Worm (Caenorhabditis elegans): ENCODE data around the gene ZK287.4.

Gene ZK287.4

ce11 chrV:9633313-9633712 lies 52.1 kb downstream of the ZK287.4 start, which contains the start of gene col-147:
Gene col-147 (minus strand): TSS chrV:9633338.
- no peak for TF ChIP-seq odd-2 (tag; optimal IDR thresholded peaks at IDR 0.05)
- no peak for TF ChIP-seq dve-1 (tag; optimal IDR thresholded peaks at IDR 0.05)
- no peak for TF ChIP-seq hlh-6 (tag; optimal IDR thresholded peaks at IDR 0.05)

ce11 chrV:9632348-9632747 lies 53.1 kb downstream of the ZK287.4 start:
- TF ChIP-seq ceh-34 (tag; optimal IDR thresholded peaks at IDR 0.05) = no peak
- no peak for TF ChIP-seq F13H6.1 (tag; optimal IDR thresholded peaks at IDR 0.05)
- no peak for TF ChIP-seq odd-2 (tag; optimal IDR thresholded peaks at IDR 0.05)
- TF ChIP-seq ama-1 (optimal IDR thresholded peaks at IDR 0.05) = no peak
- TF ChIP-seq unc-3 (GFP tag; conservative IDR thresholded peaks at IDR 0.05) = no peak
- no peak for TF ChIP-seq unc-3 (tag; optimal IDR thresholded peaks at IDR 0.05)
- no peak for TF ChIP-seq sox-2 (GFP tag; IDR thresholded peaks at IDR 0.05)
- no peak for TF ChIP-seq sox-4 (tag; optimal IDR thresholded peaks at IDR 0.05)
- no peak for TF ChIP-seq dve-1 (tag; optimal IDR thresholded peaks at IDR 0.05)
- no peak for TF ChIP-seq hlh-30 (tag; optimal IDR thresholded peaks at IDR 0.05; ENCODE audit: insufficient read depth)
- no peak for TF ChIP-seq pros-1 (tag; optimal IDR thresholded peaks at IDR 0.05)
- no peak for TF ChIP-seq ceh-18 (tag; optimal IDR thresholded peaks at IDR 0.05)
- no peak for TF ChIP-seq fkh-6 (tag; optimal IDR thresholded peaks at IDR 0.05)
- no peak for TF ChIP-seq pqm-1 (tag; optimal IDR thresholded peaks at IDR 0.05)
- TF ChIP-seq ceh-6 (GFP tag; optimal IDR thresholded peaks at IDR 0.05) = no peak
- no peak for TF ChIP-seq tbx-7 (tag; optimal IDR thresholded peaks at IDR 0.05)
- no peak for TF ChIP-seq K09A11.1 (tag; optimal IDR thresholded peaks at IDR 0.05; ENCODE audit: insufficient read depth)
- no peak for TF ChIP-seq ceh-2 (tag; optimal IDR thresholded peaks at IDR 0.05)
- TF ChIP-seq ceh-22 (tag; optimal IDR thresholded peaks at IDR 0.05) = no peak
- TF ChIP-seq K02D7.2 (tag; optimal IDR thresholded peaks at IDR 0.05) = no peak

DNA sequence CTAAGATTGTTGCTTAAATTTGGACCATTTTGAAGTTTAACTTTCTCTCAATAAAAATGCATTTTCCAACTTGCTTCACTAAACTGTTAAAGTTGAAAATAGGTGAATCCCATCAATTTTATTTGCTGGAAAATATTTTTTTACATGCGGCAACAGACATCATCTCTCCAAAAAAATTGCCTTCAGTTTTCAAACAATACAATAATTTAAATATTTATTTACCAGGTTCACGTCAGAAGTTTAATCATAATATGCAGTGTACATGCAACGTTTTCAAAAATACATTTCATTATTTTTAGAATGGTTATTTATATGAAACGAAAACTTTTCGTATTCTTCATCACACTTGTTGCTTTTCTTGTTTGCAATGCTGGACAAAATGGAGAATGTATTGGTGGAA lies 54.5 kb downstream of the ZK287.4 start, which contains the start of gene T06E4.5:
Gene T06E4.5 (plus strand): TSS at position 301 of the 400 bp plus-strand sequence.
- TF ChIP-seq C38D4.7 (GFP tag; optimal IDR thresholded peaks at IDR 0.05) = no peak
- TF ChIP-seq ahr-1 (tag; optimal IDR thresholded peaks at IDR 0.05) = no peak
- no peak for TF ChIP-seq nhr-232 (tag; optimal IDR thresholded peaks at IDR 0.05)
- TF ChIP-seq gmeb-2 (tag; optimal IDR thresholded peaks at IDR 0.05) = no peak
- TF ChIP-seq tbx-7 (tag; optimal IDR thresholded peaks at IDR 0.05) = no peak
- TF ChIP-seq nfya-1 (tag; optimal IDR thresholded peaks at IDR 0.05) = no peak
- no peak for TF ChIP-seq Y22D7AL.16 (tag; optimal IDR thresholded peaks at IDR 0.05)
- TF ChIP-seq hlh-6 (tag; optimal IDR thresholded peaks at IDR 0.05) = no peak
- no peak for TF ChIP-seq F13H6.1 (tag; optimal IDR thresholded peaks at IDR 0.05)

ce11 chrV:9630542-9630941 lies 54.9 kb downstream of the ZK287.4 start:
- no peak for TF ChIP-seq che-1 (tag; optimal IDR thresholded peaks at IDR 0.05)
- no peak for TF ChIP-seq fax-1 (tag; optimal IDR thresholded peaks at IDR 0.05)
- TF ChIP-seq sox-4 (tag; optimal IDR thresholded peaks at IDR 0.05) = no peak
- TF ChIP-seq ceh-30 (tag; optimal IDR thresholded peaks at IDR 0.05) = no peak
- no peak for TF ChIP-seq dve-1 (tag; optimal IDR thresholded peaks at IDR 0.05)
- TF ChIP-seq elt-2 (tag; optimal IDR thresholded peaks at IDR 0.05) = no peak
- TF ChIP-seq ceh-2 (tag; optimal IDR thresholded peaks at IDR 0.05) = no peak
- no peak for TF ChIP-seq ceh-9 (tag; optimal IDR thresholded peaks at IDR 0.05)
- no peak for TF ChIP-seq ztf-16 (tag; optimal IDR thresholded peaks at IDR 0.05)
- no peak for TF ChIP-seq sox-2 (GFP tag; IDR thresholded peaks at IDR 0.05)
- no peak for TF ChIP-seq nhr-232 (tag; optimal IDR thresholded peaks at IDR 0.05)
- no peak for TF ChIP-seq ceh-14 (tag; optimal IDR thresholded peaks at IDR 0.05)
- no peak for TF ChIP-seq npax-4 (tag; optimal IDR thresholded peaks at IDR 0.05)
- no peak for TF ChIP-seq pha-2 (tag; optimal IDR thresholded peaks at IDR 0.05)
- TF ChIP-seq hlh-6 (tag; optimal IDR thresholded peaks at IDR 0.05) = no peak
- no peak for TF ChIP-seq ref-2 (tag; optimal IDR thresholded peaks at IDR 0.05)

Measured in whole organism, late embryonic.